Worm (Caenorhabditis elegans) whole organism, L2 larva: ENCODE results near the gene cyp-35A3.

ENCODE experiments used
- Y55F3AM.14 ChIP-seq: fragments of 200-800 bp; sonication (Bioruptor generic); optimal IDR thresholded peaks from 2 replicates; lab custom pipeline; 2018; ENCODE audit warnings: mild to moderate bottlenecking, missing genetic modification characterization, missing compliant biosample characterization
- ZK546.5 ChIP-seq: sonication (generic microtip); optimal IDR thresholded peaks from 2 replicates; lab custom pipeline; 2017; ENCODE audit warnings: missing biosample characterization, missing genetic modification characterization
- alr-1 ChIP-seq: fragments of 150-350 bp; optimal IDR thresholded peaks from 2 replicates; lab custom pipeline; 2014; ENCODE audit warnings: missing biosample characterization, missing genetic modification characterization
- aly-2 ChIP-seq: fragments of 150-350 bp; optimal IDR thresholded peaks from 2 replicates; lab custom pipeline; 2014; ENCODE audit warnings: missing biosample characterization, missing genetic modification characterization
- ama-1 ChIP-seq: fragments of 150-350 bp; optimal IDR thresholded peaks from 2 replicates; lab custom pipeline; 2018; ENCODE audit warnings: inconsistent platforms
- blmp-1 ChIP-seq: sonication (generic microtip); optimal IDR thresholded peaks from 2 replicates; lab custom pipeline; 2017; ENCODE audit warnings: missing genetic modification characterization, mild to moderate bottlenecking, missing compliant biosample characterization, antibody characterized with exemption, moderate library complexity; ENCODE audit not compliant: insufficient read depth
- ceh-16 ChIP-seq: fragments of 150-350 bp; optimal IDR thresholded peaks from 2 replicates; lab custom pipeline; 2014; ENCODE audit warnings: missing biosample characterization, missing genetic modification characterization
- ceh-82 ChIP-seq: fragments of 150-350 bp; optimal IDR thresholded peaks from 2 replicates; lab custom pipeline; 2014; ENCODE audit warnings: missing biosample characterization, missing genetic modification characterization
- crh-2 ChIP-seq: sonication (generic microtip); optimal IDR thresholded peaks from 2 replicates; lab custom pipeline; 2017; ENCODE audit warnings: missing biosample characterization, missing genetic modification characterization
- dmd-4 ChIP-seq: sonication (generic microtip); optimal IDR thresholded peaks from 2 replicates; lab custom pipeline; 2017; ENCODE audit warnings: missing biosample characterization, missing genetic modification characterization
- elt-1 ChIP-seq: fragments of 150-350 bp; optimal IDR thresholded peaks from 2 replicates; lab custom pipeline; 2014; ENCODE audit warnings: missing biosample characterization, missing genetic modification characterization
- elt-3 ChIP-seq: sonication (generic microtip); optimal IDR thresholded peaks from 2 replicates; lab custom pipeline; 2017; ENCODE audit warnings: missing biosample characterization, missing genetic modification characterization
- gmeb-1 ChIP-seq: fragments of 150-350 bp; optimal IDR thresholded peaks from 2 replicates; lab custom pipeline; 2014; ENCODE audit warnings: missing biosample characterization, missing genetic modification characterization
- lin-11 ChIP-seq: fragments of 150-350 bp; sonication (generic microtip); optimal IDR thresholded peaks from 2 replicates; lab custom pipeline; 2014; ENCODE audit warnings: missing biosample characterization, missing genetic modification characterization, inconsistent platforms, mixed read lengths
- lin-13 ChIP-seq: fragments of 150-350 bp; optimal IDR thresholded peaks from 2 replicates; lab custom pipeline; 2014; ENCODE audit warnings: missing biosample characterization, missing genetic modification reagents, missing genetic modification characterization
- lin-39 ChIP-seq: fragments of 150-350 bp; optimal IDR thresholded peaks from 2 replicates; lab custom pipeline; 2014; ENCODE audit warnings: missing biosample characterization, missing genetic modification reagents, missing genetic modification characterization
- mab-5 ChIP-seq: fragments of 150-350 bp; optimal IDR thresholded peaks from 2 replicates; lab custom pipeline; 2014; ENCODE audit warnings: missing biosample characterization, missing genetic modification characterization
- mbf-1 ChIP-seq: sonication (generic microtip); optimal IDR thresholded peaks from 2 replicates; lab custom pipeline; 2017; ENCODE audit warnings: missing biosample characterization, missing genetic modification characterization
- mdl-1 ChIP-seq, 2 experiments: fragments of 150-350 bp in 1 of 2; sonication (generic microtip) in 1 of 2; optimal IDR thresholded peaks; 2 replicates each; lab custom pipeline; 2017; ENCODE audit warnings: missing biosample characterization in 2 of 2, missing genetic modification characterization in 2 of 2
- nhr-11 ChIP-seq: fragments of 150-350 bp; optimal IDR thresholded peaks from 2 replicates; lab custom pipeline; 2014; ENCODE audit warnings: missing biosample characterization, missing genetic modification characterization
- nhr-12 ChIP-seq: fragments of 150-350 bp; optimal IDR thresholded peaks from 2 replicates; lab custom pipeline; 2014; ENCODE audit warnings: missing biosample characterization, missing genetic modification characterization
- nhr-129 ChIP-seq: fragments of 150-350 bp; optimal IDR thresholded peaks from 2 replicates; lab custom pipeline; 2014; ENCODE audit warnings: missing biosample characterization, missing genetic modification characterization
- nhr-23 ChIP-seq: fragments of 150-350 bp; optimal IDR thresholded peaks from 2 replicates; lab custom pipeline; 2014; ENCODE audit warnings: missing biosample characterization, missing genetic modification reagents, missing genetic modification characterization
- nhr-237 ChIP-seq: fragments of 150-350 bp; optimal IDR thresholded peaks from 2 replicates; lab custom pipeline; 2014; ENCODE audit warnings: missing biosample characterization, missing genetic modification characterization
- nhr-25 ChIP-seq: fragments of 150-350 bp; sonication (generic microtip); optimal IDR thresholded peaks from 3 replicates; lab custom pipeline; 2014; ENCODE audit warnings: missing biosample characterization, missing genetic modification characterization
- nhr-77 ChIP-seq: fragments of 150-350 bp; optimal IDR thresholded peaks from 2 replicates; lab custom pipeline; 2014; ENCODE audit warnings: missing biosample characterization, missing genetic modification characterization
- peb-1 ChIP-seq: fragments of 150-350 bp; optimal IDR thresholded peaks from 2 replicates; lab custom pipeline; 2014; ENCODE audit warnings: missing biosample characterization, missing genetic modification characterization
- sem-4 ChIP-seq: fragments of 150-350 bp; optimal IDR thresholded peaks from 2 replicates; lab custom pipeline; 2014; ENCODE audit warnings: missing biosample characterization, missing genetic modification reagents, missing genetic modification characterization
- skn-1 ChIP-seq: sonication (generic microtip); optimal IDR thresholded peaks from 2 replicates; lab custom pipeline; 2017; ENCODE audit warnings: missing biosample characterization, missing genetic modification characterization
- sma-9 ChIP-seq, 2 experiments: fragments of 150-350 bp in 1 of 2; sonication (generic microtip) in 1 of 2; optimal IDR thresholded peaks; 2 replicates each; lab custom pipeline; 2014 to 2016; ENCODE audit warnings: missing genetic modification characterization in 2 of 2, mild to moderate bottlenecking in 1 of 2, missing biosample characterization in 1 of 2, missing compliant biosample characterization in 1 of 2, missing genetic modification reagents in 1 of 2, moderate library complexity in 1 of 2
- snpc-4 ChIP-seq: fragments of 150-350 bp; optimal IDR thresholded peaks from 2 replicates; lab custom pipeline; 2014; ENCODE audit warnings: missing biosample characterization, missing genetic modification characterization
- unc-39 ChIP-seq: fragments of 150-350 bp; optimal IDR thresholded peaks from 2 replicates; lab custom pipeline; 2014; ENCODE audit warnings: missing biosample characterization, missing genetic modification characterization
- unc-55 ChIP-seq: fragments of 150-350 bp; sonication (generic microtip); optimal IDR thresholded peaks from 3 replicates; lab custom pipeline; 2014; ENCODE audit warnings: missing biosample characterization, missing genetic modification reagents, missing genetic modification characterization
- unc-62 ChIP-seq: fragments of 150-350 bp; optimal IDR thresholded peaks from 2 replicates; lab custom pipeline; 2014; ENCODE audit warnings: missing biosample characterization, missing genetic modification reagents, missing genetic modification characterization
- zag-1 ChIP-seq: fragments of 150-350 bp; optimal IDR thresholded peaks from 2 replicates; lab custom pipeline; 2014; ENCODE audit warnings: missing biosample characterization, missing genetic modification characterization
- ztf-1 ChIP-seq: fragments of 200-800 bp; sonication (Bioruptor generic); conservative IDR thresholded peaks from 2 replicates; pipeline ENCODE4 v1.3.6; 2022; ENCODE audit warnings: missing genetic modification characterization, missing compliant biosample characterization
- ztf-4 ChIP-seq: fragments of 150-350 bp; optimal IDR thresholded peaks from 2 replicates; lab custom pipeline; 2014; ENCODE audit warnings: missing biosample characterization, missing genetic modification characterization

The cyp-35A3 gene

DNA sequence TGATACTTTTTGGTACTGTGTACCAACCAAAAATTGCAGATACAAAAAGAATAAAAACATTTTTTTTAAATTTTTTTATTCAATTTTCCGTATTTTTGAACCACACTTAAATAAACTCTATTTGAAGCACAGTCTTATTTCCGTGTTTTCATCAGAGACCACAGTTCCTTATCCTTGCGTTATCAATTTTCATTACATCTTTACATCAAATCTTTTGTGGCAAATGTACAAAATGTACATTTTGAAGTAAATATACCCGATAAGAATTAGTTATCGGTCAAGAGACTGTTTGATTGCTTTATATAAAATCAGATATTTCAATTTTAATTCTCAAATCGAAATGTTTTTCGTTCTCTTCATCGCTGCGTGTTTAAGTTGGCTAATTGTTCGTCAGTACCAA, at the start of gene cyp-35A3:
TSS of gene cyp-35A3 (plus strand) at position 301 of the 400 bp plus-strand sequence.
- TF ChIP-seq nhr-12 (no peak), elt-1 (no peak), snpc-4 (no peak), nhr-129 (tag; lab: Kevin White, UChicago) (no peak), ama-1 (lab: Kevin White, UChicago) (no peak), nhr-25 (tag; lab: Kevin White, UChicago) (no peak), crh-2 (tag; lab: Kevin White, UChicago) (no peak), nhr-23 (tag; lab: Kevin White, UChicago) (no peak), mdl-1 (tag; optimal IDR thresholded peaks at IDR 0.05; lab: Kevin White, UChicago) (no peak), gmeb-1 (tag; lab: Kevin White, UChicago) (no peak), ceh-16 (no peak)

DNA sequence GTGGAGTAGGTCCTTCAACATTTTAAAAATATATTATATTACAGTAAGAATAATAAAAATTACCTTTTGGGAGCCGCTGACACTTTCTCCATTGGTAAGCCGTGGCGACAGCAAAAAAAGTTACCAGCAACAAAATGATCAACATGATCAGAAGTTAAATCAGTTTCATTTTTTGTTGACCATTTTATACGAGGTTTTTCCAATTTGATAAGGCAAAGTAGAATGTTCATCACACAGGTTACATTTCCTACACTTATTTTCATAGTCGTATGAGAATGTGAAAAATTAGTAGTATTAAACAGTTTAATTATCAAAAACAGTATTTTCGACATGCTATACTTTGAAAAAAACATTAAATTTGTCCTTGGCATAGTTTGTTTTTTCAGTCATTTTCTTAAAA, 49.6 kb upstream of the cyp-35A3 start, which contains the start of gene cyp-34A10:
TSS of gene cyp-34A10 (minus strand) at position 146 of the 400 bp plus-strand sequence.
- TF ChIP-seq elt-3 (tag; lab: Kevin White, UChicago) (no peak), mdl-1 (tag; optimal IDR thresholded peaks at IDR 0.05; lab: Kevin White, UChicago) (no peak), ama-1 (lab: Kevin White, UChicago) (no peak), nhr-237 (tag; lab: Kevin White, UChicago) (no peak), mab-5 (no peak), nhr-25 (tag; lab: Kevin White, UChicago) (no peak), alr-1 (tag; lab: Kevin White, UChicago) (no peak), nhr-77 (tag; lab: Kevin White, UChicago) (no peak), ZK546.5 (no peak), mbf-1 (tag; lab: Kevin White, UChicago) (no peak), skn-1 (tag; lab: Kevin White, UChicago) (no peak), Y55F3AM.14 (GFP tag; lab: Kevin White, UChicago) (no peak), sma-9 (GFP tag; optimal IDR thresholded peaks at IDR 0.05; lab: Kevin White, UChicago) (no peak), sma-9 (tag; optimal IDR thresholded peaks at IDR 0.05; lab: Kevin White, UChicago) (no peak), zag-1 (tag; lab: Kevin White, UChicago) (no peak), unc-62 (no peak), nhr-23 (tag; lab: Kevin White, UChicago) (no peak), ztf-1 (GFP tag; lab: Robert Waterston, UW) (no peak), nhr-12 (no peak), ceh-82 (tag; lab: Kevin White, UChicago) (no peak)

DNA sequence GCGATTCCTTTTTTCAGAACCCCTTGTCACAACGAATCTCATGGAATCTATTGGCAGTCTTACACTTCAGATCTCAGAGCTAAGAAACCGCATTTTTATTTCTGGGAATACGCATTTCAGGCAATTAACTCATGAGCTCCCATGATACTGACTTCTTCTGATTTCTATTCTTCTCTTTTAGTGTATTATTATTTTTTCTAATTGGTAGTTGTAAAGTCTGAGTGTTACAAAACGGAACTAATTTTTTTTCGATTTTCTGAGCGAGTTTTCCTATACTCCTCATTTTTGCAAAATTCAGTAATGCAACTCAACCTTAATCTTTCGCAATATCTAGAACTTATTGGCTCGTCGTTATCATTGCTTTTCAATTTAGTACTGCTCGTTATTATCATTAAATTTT, 48.0 kb upstream of the cyp-35A3 start, which contains the start of gene str-82:
TSS of gene str-82 (plus strand) at position 301 of the 400 bp plus-strand sequence.
- TF ChIP-seq sma-9 (GFP tag; optimal IDR thresholded peaks at IDR 0.05; lab: Kevin White, UChicago) (no peak), sma-9 (tag; optimal IDR thresholded peaks at IDR 0.05; lab: Kevin White, UChicago) (no peak), nhr-23 (tag; lab: Kevin White, UChicago) (no peak), skn-1 (tag; lab: Kevin White, UChicago) (no peak), dmd-4 (no peak), ama-1 (lab: Kevin White, UChicago) (no peak), nhr-77 (tag; lab: Kevin White, UChicago) (no peak), lin-13 (GFP tag; lab: Kevin White, UChicago) (no peak), lin-39 (no peak), nhr-11 (tag; lab: Kevin White, UChicago) (no peak), blmp-1 (tag; lab: Kevin White, UChicago) (no peak), mbf-1 (tag; lab: Kevin White, UChicago) (no peak), zag-1 (tag; lab: Kevin White, UChicago) (no peak), ceh-82 (tag; lab: Kevin White, UChicago) (no peak)

DNA sequence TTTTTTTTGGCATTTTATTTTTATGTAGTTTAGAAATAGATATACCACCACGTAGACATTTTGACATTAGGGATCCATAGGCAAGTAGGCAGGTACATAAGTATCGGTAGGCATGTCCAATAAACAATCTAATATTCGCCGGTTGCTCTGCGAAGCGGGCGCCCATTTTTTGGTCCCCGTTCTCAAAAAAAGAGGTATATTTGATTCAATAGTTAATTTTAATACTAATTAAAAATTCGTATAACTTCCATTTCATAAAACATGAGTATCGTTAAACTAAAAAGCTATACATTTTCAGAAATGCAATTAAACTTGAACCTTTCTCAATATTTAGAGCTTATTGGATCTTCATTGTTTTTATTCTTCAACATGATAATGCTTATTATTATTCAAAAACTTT, 45.4 kb upstream of the cyp-35A3 start, which contains the start of gene str-83:
TSS of gene str-83 (plus strand) at position 301 of the 400 bp plus-strand sequence.
- TF ChIP-seq lin-11 (tag; lab: Kevin White, UChicago) (no peak), sem-4 (tag; lab: Kevin White, UChicago) (no peak), ceh-82 (tag; lab: Kevin White, UChicago) (no peak), peb-1 (tag; lab: Kevin White, UChicago) (no peak), nhr-237 (tag; lab: Kevin White, UChicago) (no peak), ceh-16 (no peak), mab-5 (no peak), unc-55 (GFP tag; lab: Kevin White, UChicago) (no peak), unc-39 (tag; lab: Kevin White, UChicago) (no peak), nhr-77 (tag; lab: Kevin White, UChicago) (no peak), ztf-4 (tag; lab: Kevin White, UChicago) (no peak), Y55F3AM.14 (GFP tag; lab: Kevin White, UChicago) (no peak), aly-2 (no peak), ama-1 (lab: Kevin White, UChicago) (no peak), dmd-4 (no peak), ZK546.5 (no peak), mdl-1 (tag; optimal IDR thresholded peaks at IDR 0.05; lab: Kevin White, UChicago) (no peak)
